Fruit fly (Drosophila melanogaster): ENCODE measurements around the gene Ilp1.

dm6 chr3L:9786746-9787145 is 11.5 kb upstream of the Ilp1 start, which contains the start of gene CG32052:
- TF ChIP-seq jim (GFP tag; optimal IDR thresholded peaks at IDR 0.05) (no peak), CG9705 (GFP tag; optimal IDR thresholded peaks at IDR 0.05) (no peak), rgr (GFP tag; optimal IDR thresholded peaks at IDR 0.05) (no peak), h (GFP tag; optimal IDR thresholded peaks at IDR 0.05) (no peak), psq (GFP tag; optimal IDR thresholded peaks at IDR 0.05) (no peak)

Measured in whole organism, wandering third instar larva.